Worm (Caenorhabditis elegans): ENCODE data around the gene srx-135.

ce11 chrV:13833951-13834350 is 25.1 kb upstream of the srx-135 start, which contains the start of gene srx-129:
- no peak for TF ChIP-seq ceh-82 (tag; optimal IDR thresholded peaks at IDR 0.05)
- TF ChIP-seq ZK546.5 (tag; optimal IDR thresholded peaks at IDR 0.05): no peak
- no peak for TF ChIP-seq fos-1 (tag; optimal IDR thresholded peaks at IDR 0.05)
- TF ChIP-seq unc-39 (tag; optimal IDR thresholded peaks at IDR 0.05): no peak
- no peak for TF ChIP-seq nhr-12 (tag; optimal IDR thresholded peaks at IDR 0.05)
